Fruit fly (Drosophila melanogaster): ENCODE measurements around the gene CG11498.

The CG11498 gene

dm6 chr3R:30134063-30135047 is 25.9 kb downstream of the CG11498 start, which contains the start of gene Tpi (continued):
- TF ChIP-seq Rfx (GFP tag; IDR thresholded peaks at IDR 0.05) (peak; percentile 10; the same call in 1 of the 2 replicates), tio (GFP tag; optimal IDR thresholded peaks at IDR 0.05) (no peak), dm (GFP tag; optimal IDR thresholded peaks at IDR 0.05) (no peak), Lpt (GFP tag; optimal IDR thresholded peaks at IDR 0.05) (no peak), luna (GFP tag; optimal IDR thresholded peaks at IDR 0.05) (no peak), NFAT (GFP tag; IDR thresholded peaks at IDR 0.05) (peak; percentile 37; the same call in 1 of the 2 replicates), Ets65A (GFP tag) (no peak), CG31224 (GFP tag; IDR thresholded peaks at IDR 0.05) (no peak), PHDP (tag; optimal IDR thresholded peaks at IDR 0.05) (peak; percentile 67), CG18599 (GFP tag; optimal IDR thresholded peaks at IDR 0.05) (peak; percentile 28), repo (GFP tag; optimal IDR thresholded peaks at IDR 0.05) (no peak), CG17328 (GFP tag; IDR thresholded peaks at IDR 0.05) (0 out of 2 replicates have a peak, but pooled peaks have one; percentile 16), CG12155 (GFP tag; optimal IDR thresholded peaks at IDR 0.05) (peak; percentile 1), CG1529 (GFP tag; optimal IDR thresholded peaks at IDR 0.05) (no peak), ind (GFP tag; optimal IDR thresholded peaks at IDR 0.05) (no peak), Dek (tag; optimal IDR thresholded peaks at IDR 0.05) (peak; percentile 29), Hr3 (GFP tag; optimal IDR thresholded peaks at IDR 0.05) (no peak), CG17568 (GFP tag; optimal IDR thresholded peaks at IDR 0.05) (no peak), CG18011 (GFP tag; optimal IDR thresholded peaks at IDR 0.05) (peak; percentile 19), sens (GFP tag) (peak; percentile 52), pros (GFP tag; optimal IDR thresholded peaks at IDR 0.05) (no peak), Nf-YA (GFP tag; IDR thresholded peaks at IDR 0.05) (no peak), CG11695 (GFP tag; IDR thresholded peaks at IDR 0.05) (no peak), org-1 (GFP tag; optimal IDR thresholded peaks at IDR 0.05) (peak; percentile 2), CG14710 (tag; optimal IDR thresholded peaks at IDR 0.05) (no peak), ftz-f1 (GFP tag; optimal IDR thresholded peaks at IDR 0.05) (peak; percentile 84), CG2889 (GFP tag; IDR thresholded peaks at IDR 0.05) (no peak), CG8290 (GFP tag; optimal IDR thresholded peaks at IDR 0.05) (no peak), CG8290 (tag; optimal IDR thresholded peaks at IDR 0.05) (peak in 1 of 2 experiments; percentile 71), slou (GFP tag; optimal IDR thresholded peaks at IDR 0.05) (no peak), CG14050 (GFP tag; IDR thresholded peaks at IDR 0.05) (no peak), CG12744 (GFP tag; optimal IDR thresholded peaks at IDR 0.05) (no peak), Bgb (GFP tag; IDR thresholded peaks at IDR 0.05; ENCODE audit: partially characterized antibody) (no peak; the same call in 1 of the 2 replicates), Lhr (GFP tag; optimal IDR thresholded peaks at IDR 0.05) (peak; percentile 48), NC2α (GFP tag; optimal IDR thresholded peaks at IDR 0.05) (no peak), unc-4 (GFP tag; IDR thresholded peaks at IDR 0.05; ENCODE audit: partially characterized antibody) (no peak), CG18619 (GFP tag; optimal IDR thresholded peaks at IDR 0.05) (no peak), tna (GFP tag; IDR thresholded peaks at IDR 0.05; ENCODE audit: partially characterized antibody) (no peak), Ets97D (GFP tag; optimal IDR thresholded peaks at IDR 0.05) (peak; percentile 6), schlank (tag; optimal IDR thresholded peaks at IDR 0.05) (no peak), CG32532 (GFP tag; IDR thresholded peaks at IDR 0.05) (peak; percentile 50; the same call in 1 of the 2 replicates), sug (tag; optimal IDR thresholded peaks at IDR 0.05) (peak; percentile 43), Ravus (GFP tag; IDR thresholded peaks at IDR 0.05) (no peak), CG10565 (GFP tag; optimal IDR thresholded peaks at IDR 0.05) (no peak), Camta (GFP tag; optimal IDR thresholded peaks at IDR 0.05) (peak; percentile 7), Antp (GFP tag; optimal IDR thresholded peaks at IDR 0.05) (peak; percentile 23), CG18262 (tag; optimal IDR thresholded peaks at IDR 0.05) (no peak), CG3995 (GFP tag; optimal IDR thresholded peaks at IDR 0.05) (no peak), CG10431 (GFP tag; optimal IDR thresholded peaks at IDR 0.05) (no peak), pho (GFP tag; optimal IDR thresholded peaks at IDR 0.05) (peak; percentile 28)
